Worm (Caenorhabditis elegans): ENCODE data around the gene C02G6.2.

The C02G6.2 gene

ce11 chrV:5891204-5891603 lies 19.3 kb downstream of the C02G6.2 start:
- TF ChIP-seq ceh-6 (GFP tag; optimal IDR thresholded peaks at IDR 0.05): no peak
- TF ChIP-seq syd-9 (tag; optimal IDR thresholded peaks at IDR 0.05): no peak
- TF ChIP-seq ceh-18 (tag; optimal IDR thresholded peaks at IDR 0.05): no peak
- TF ChIP-seq rnt-1 (tag; optimal IDR thresholded peaks at IDR 0.05): no peak
- TF ChIP-seq ttx-3 (tag; optimal IDR thresholded peaks at IDR 0.05): no peak
- no peak for TF ChIP-seq pqm-1 (tag; optimal IDR thresholded peaks at IDR 0.05)
- TF ChIP-seq ceh-24 (tag; optimal IDR thresholded peaks at IDR 0.05): no peak
- no peak for TF ChIP-seq sdc-2 (tag; optimal IDR thresholded peaks at IDR 0.05)
- no peak for TF ChIP-seq pax-1 (tag; optimal IDR thresholded peaks at IDR 0.05)
- no peak for TF ChIP-seq hlh-15 (tag; optimal IDR thresholded peaks at IDR 0.05)
- no peak for TF ChIP-seq ceh-48 (tag; optimal IDR thresholded peaks at IDR 0.05)

ce11 chrV:5893015-5893414 lies 21.2 kb downstream of the C02G6.2 start, which contains the start of gene C04E6.7:
TSS of gene C04E6.7 (plus strand) at chrV:5893315.
- TF ChIP-seq sdc-2 (tag; optimal IDR thresholded peaks at IDR 0.05) (no peak), elt-4 (tag; optimal IDR thresholded peaks at IDR 0.05) (no peak), nhr-232 (tag; optimal IDR thresholded peaks at IDR 0.05) (no peak), K02D7.2 (tag; optimal IDR thresholded peaks at IDR 0.05) (no peak), gmeb-2 (tag; optimal IDR thresholded peaks at IDR 0.05) (no peak), ttx-3 (tag; optimal IDR thresholded peaks at IDR 0.05) (no peak), T23F11.4 (GFP tag; optimal IDR thresholded peaks at IDR 0.05) (no peak)

DNA sequence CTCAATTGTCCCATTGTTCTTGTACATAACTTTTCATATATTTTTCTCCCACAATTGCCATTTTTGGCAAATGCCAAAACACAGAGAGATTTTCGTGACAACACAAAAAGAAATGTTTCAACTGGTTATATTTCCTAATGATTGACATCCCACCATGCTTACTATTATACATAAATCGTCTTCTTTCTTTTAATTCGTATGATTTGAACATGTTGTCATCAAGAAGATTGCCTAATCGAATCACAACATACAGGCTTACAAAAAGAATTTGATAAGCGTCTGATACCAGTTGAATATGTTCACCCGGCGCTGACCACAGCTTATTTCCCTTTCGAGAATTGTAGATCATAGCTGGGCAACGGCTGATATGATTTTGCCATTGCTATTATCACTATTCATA lies 23.2 kb downstream of the C02G6.2 start, which contains the start of gene grd-9:
Gene grd-9, plus strand, starts transcription at position 301 of the 400 bp plus-strand sequence.
- no peak for TF ChIP-seq sdc-2 (tag; optimal IDR thresholded peaks at IDR 0.05)
- no peak for TF ChIP-seq mec-3 (tag; optimal IDR thresholded peaks at IDR 0.05; ENCODE audit: borderline replicate concordance)
- TF ChIP-seq C08G9.2 (tag; optimal IDR thresholded peaks at IDR 0.05): no peak
- TF ChIP-seq elt-4 (tag; optimal IDR thresholded peaks at IDR 0.05): no peak
- TF ChIP-seq rnt-1 (tag; optimal IDR thresholded peaks at IDR 0.05): no peak
- TF ChIP-seq hlh-6 (tag; optimal IDR thresholded peaks at IDR 0.05): no peak
- TF ChIP-seq ttx-3 (tag; optimal IDR thresholded peaks at IDR 0.05): no peak
- TF ChIP-seq dve-1 (tag; optimal IDR thresholded peaks at IDR 0.05): no peak
- TF ChIP-seq ceh-18 (tag; optimal IDR thresholded peaks at IDR 0.05): no peak
- no peak for TF ChIP-seq ceh-48 (tag; optimal IDR thresholded peaks at IDR 0.05)
- no peak for TF ChIP-seq ceh-6 (GFP tag; optimal IDR thresholded peaks at IDR 0.05)
- TF ChIP-seq lim-6 (tag; optimal IDR thresholded peaks at IDR 0.05): no peak
- no peak for TF ChIP-seq ceh-45 (GFP tag; IDR thresholded peaks at IDR 0.05)
- no peak for TF ChIP-seq ceh-2 (tag; optimal IDR thresholded peaks at IDR 0.05)

- TF ChIP-seq pax-1 (tag; optimal IDR thresholded peaks at IDR 0.05): no peak
- TF ChIP-seq dve-1 (tag; optimal IDR thresholded peaks at IDR 0.05): no peak
- no peak for TF ChIP-seq che-1 (tag; optimal IDR thresholded peaks at IDR 0.05)
- TF ChIP-seq ttx-3 (tag; optimal IDR thresholded peaks at IDR 0.05): no peak
- TF ChIP-seq ceh-2 (tag; optimal IDR thresholded peaks at IDR 0.05): no peak
- TF ChIP-seq ceh-18 (tag; optimal IDR thresholded peaks at IDR 0.05): no peak
- no peak for TF ChIP-seq pros-1 (tag; optimal IDR thresholded peaks at IDR 0.05)
- no peak for TF ChIP-seq pqm-1 (tag; optimal IDR thresholded peaks at IDR 0.05)
- TF ChIP-seq rnt-1 (tag; optimal IDR thresholded peaks at IDR 0.05): no peak
Observed at ce11 chrV:5899940-5900339, 28.1 kb downstream of the C02G6.2 start, which contains the start of gene srd-16. TSS of gene srd-16 (minus strand) at chrV:5900040.

DNA sequence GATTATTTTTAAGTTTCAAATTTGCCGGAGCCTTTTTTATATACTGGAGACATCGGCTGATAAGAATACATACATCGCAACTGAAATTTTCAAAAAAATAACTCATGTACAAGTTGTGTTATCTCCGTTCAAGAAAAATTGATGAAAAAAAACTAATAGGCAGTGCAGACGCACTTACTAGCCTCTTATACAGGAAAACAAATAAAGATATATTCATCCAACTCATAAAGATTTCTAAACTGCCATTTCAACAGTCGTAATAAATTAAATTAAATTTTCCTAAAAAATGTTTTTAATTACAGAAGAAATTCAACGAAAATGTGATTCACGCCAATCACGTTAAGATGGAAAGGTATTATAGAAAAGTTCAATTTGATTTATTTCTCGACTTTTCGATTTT lies 30.0 kb downstream of the C02G6.2 start, which contains the start of gene C04E6.5:
Gene C04E6.5, plus strand, starts transcription at position 301 of the 400 bp plus-strand sequence.
- TF ChIP-seq ttx-3 (tag; optimal IDR thresholded peaks at IDR 0.05): no peak
- TF ChIP-seq lim-6 (tag; optimal IDR thresholded peaks at IDR 0.05): no peak
- no peak for TF ChIP-seq sdc-2 (tag; optimal IDR thresholded peaks at IDR 0.05)
- no peak for TF ChIP-seq K02D7.2 (tag; optimal IDR thresholded peaks at IDR 0.05)
- TF ChIP-seq pqm-1 (tag; optimal IDR thresholded peaks at IDR 0.05): no peak
- no peak for TF ChIP-seq rnt-1 (tag; optimal IDR thresholded peaks at IDR 0.05)
- TF ChIP-seq hlh-13 (GFP tag; optimal IDR thresholded peaks at IDR 0.05): no peak
- TF ChIP-seq pat-9 (tag; optimal IDR thresholded peaks at IDR 0.05): no peak
- TF ChIP-seq dmd-4 (tag; optimal IDR thresholded peaks at IDR 0.05; ENCODE audit: borderline replicate concordance): no peak
- TF ChIP-seq unc-42 (tag; optimal IDR thresholded peaks at IDR 0.05): no peak
- no peak for TF ChIP-seq hlh-30 (tag; optimal IDR thresholded peaks at IDR 0.05; ENCODE audit: insufficient read depth)
- no peak for TF ChIP-seq zip-5 (tag; optimal IDR thresholded peaks at IDR 0.05)
- no peak for TF ChIP-seq ceh-34 (tag; optimal IDR thresholded peaks at IDR 0.05)
- no peak for TF ChIP-seq fkh-10 (GFP tag; optimal IDR thresholded peaks at IDR 0.05)
- no peak for TF ChIP-seq dve-1 (tag; optimal IDR thresholded peaks at IDR 0.05)
- no peak for TF ChIP-seq elt-4 (tag; optimal IDR thresholded peaks at IDR 0.05)
- TF ChIP-seq K09A11.1 (tag; optimal IDR thresholded peaks at IDR 0.05; ENCODE audit: insufficient read depth): no peak
- no peak for TF ChIP-seq ztf-16 (tag; optimal IDR thresholded peaks at IDR 0.05)
- TF ChIP-seq pax-1 (tag; optimal IDR thresholded peaks at IDR 0.05): no peak
